Worm (Caenorhabditis elegans) whole organism, midembryonic: ENCODE results near the gene unc-84.

Experiments
- cog-1 ChIP-seq: sonication (generic microtip); optimal IDR thresholded peaks from 2 replicates; lab custom pipeline; 2016; ENCODE audit warnings: missing genetic modification characterization, missing compliant biosample characterization
- flt-1 ChIP-seq: fragments of 200-800 bp; sonication (Bioruptor generic); IDR thresholded peaks from 2 replicates; pipeline ENCODE4 v1.3.6; 2022; ENCODE audit warnings: missing genetic modification characterization, missing compliant biosample characterization
- ref-1 ChIP-seq: fragments of 200-800 bp; sonication (Bioruptor generic); conservative IDR thresholded peaks from 2 replicates; pipeline ENCODE4 v1.3.6; 2022; ENCODE audit warnings: missing genetic modification reagents, missing genetic modification characterization, missing compliant biosample characterization
- tab-1 ChIP-seq: fragments of 200-800 bp; sonication (Bioruptor generic); IDR thresholded peaks from 2 replicates; pipeline ENCODE4 v1.3.6; 2022; ENCODE audit warnings: missing genetic modification characterization, missing compliant biosample characterization

ce11 chrX:13591175-13591574, 6.6 kb downstream of the unc-84 start, which contains the start of gene col-44:
- TF ChIP-seq cog-1 (tag; lab: Kevin White, UChicago) (no peak), flt-1 (GFP tag; lab: Robert Waterston, UW) (no peak), tab-1 (no peak), ref-1 (no peak)
